Worm (Caenorhabditis elegans): Measurements from ENCODE around the gene ugt-10.

Gene ugt-10

ce11 chrV:4865364-4865763 lies 34.6 kb downstream of the ugt-10 start, which contains the start of gene srd-32:
Gene srd-32, plus strand, starts transcription at chrV:4865664.
- TF ChIP-seq elt-3 (tag; optimal IDR thresholded peaks at IDR 0.05): no peak
- no peak for TF ChIP-seq nhr-43 (tag; optimal IDR thresholded peaks at IDR 0.05; ENCODE audit: poor library complexity, severe bottlenecking)
- TF ChIP-seq pqm-1 (tag; optimal IDR thresholded peaks at IDR 0.05): no peak
- no peak for TF ChIP-seq ceh-82 (tag; optimal IDR thresholded peaks at IDR 0.05)
- no peak for TF ChIP-seq ztf-11 (tag; optimal IDR thresholded peaks at IDR 0.05)
- no peak for TF ChIP-seq sea-2 (GFP tag; optimal IDR thresholded peaks at IDR 0.05)
- TF ChIP-seq nhr-11 (tag; optimal IDR thresholded peaks at IDR 0.05): no peak
- no peak for TF ChIP-seq nhr-23 (tag; optimal IDR thresholded peaks at IDR 0.05)
- no peak for TF ChIP-seq egl-5 (tag; optimal IDR thresholded peaks at IDR 0.05)
- no peak for TF ChIP-seq tbx-2 (tag; optimal IDR thresholded peaks at IDR 0.05)

DNA sequence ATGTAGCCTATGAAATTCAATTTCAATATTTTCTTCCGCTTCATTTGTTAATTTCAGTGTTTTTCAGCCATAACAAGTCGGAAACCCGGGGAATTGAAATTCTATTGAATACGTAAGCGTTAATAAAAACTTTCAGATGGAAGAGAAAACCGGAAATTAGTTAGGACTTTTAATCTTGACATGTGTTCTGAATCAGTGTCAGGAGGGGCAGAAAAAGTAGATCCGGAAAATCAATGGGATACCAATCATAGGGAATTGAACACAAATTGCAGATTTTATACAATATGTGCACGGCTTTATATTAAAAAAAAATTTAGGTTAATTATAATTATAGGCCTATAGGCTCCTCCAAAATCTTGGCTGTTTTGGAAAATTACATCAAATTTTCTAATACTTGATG lies 35.6 kb downstream of the ugt-10 start:
- no peak for TF ChIP-seq ceh-9 (tag; optimal IDR thresholded peaks at IDR 0.05)
- TF ChIP-seq daf-12 (tag; optimal IDR thresholded peaks at IDR 0.05): no peak
- TF ChIP-seq pha-4 (tag; optimal IDR thresholded peaks at IDR 0.05): no peak
- TF ChIP-seq jun-1 (tag; optimal IDR thresholded peaks at IDR 0.05): no peak
- no peak for TF ChIP-seq elt-1 (tag; optimal IDR thresholded peaks at IDR 0.05)
- no peak for TF ChIP-seq nhr-67 (tag; optimal IDR thresholded peaks at IDR 0.05)
- no peak for TF ChIP-seq nhr-12 (tag; optimal IDR thresholded peaks at IDR 0.05)
- TF ChIP-seq nhr-23 (tag; optimal IDR thresholded peaks at IDR 0.05): no peak
- no peak for TF ChIP-seq R02D3.7 (tag; optimal IDR thresholded peaks at IDR 0.05)
- TF ChIP-seq nhr-76 (tag; optimal IDR thresholded peaks at IDR 0.05): no peak
- TF ChIP-seq aly-2 (tag; optimal IDR thresholded peaks at IDR 0.05): no peak
- no peak for TF ChIP-seq unc-39 (tag; optimal IDR thresholded peaks at IDR 0.05)
- TF ChIP-seq lin-15B (tag; optimal IDR thresholded peaks at IDR 0.05): no peak
- no peak for TF ChIP-seq snpc-4 (tag; optimal IDR thresholded peaks at IDR 0.05)
- TF ChIP-seq tbx-2 (tag; optimal IDR thresholded peaks at IDR 0.05): no peak

ce11 chrV:4862737-4863136 lies 37.2 kb downstream of the ugt-10 start, which contains the start of gene C37H5.13:
Gene C37H5.13, minus strand, starts transcription at chrV:4862965.
- no peak for TF ChIP-seq ceh-82 (tag; optimal IDR thresholded peaks at IDR 0.05)
- no peak for TF ChIP-seq tbx-2 (tag; optimal IDR thresholded peaks at IDR 0.05)
- TF ChIP-seq nfya-1 (tag; optimal IDR thresholded peaks at IDR 0.05; ENCODE audit: insufficient read depth): peak; percentile 27
- TF ChIP-seq pha-4 (tag; optimal IDR thresholded peaks at IDR 0.05): peak; percentile 74
- TF ChIP-seq pqm-1 (tag; optimal IDR thresholded peaks at IDR 0.05): peak; percentile 24
- TF ChIP-seq skn-1 (tag; optimal IDR thresholded peaks at IDR 0.05): peak; percentile 4
- no peak for TF ChIP-seq aly-2 (tag; optimal IDR thresholded peaks at IDR 0.05)
- peak; percentile 69 for TF ChIP-seq hmg-11 (tag; optimal IDR thresholded peaks at IDR 0.05)
- TF ChIP-seq fkh-2 (tag; optimal IDR thresholded peaks at IDR 0.05): no peak
- TF ChIP-seq lin-15B (tag; optimal IDR thresholded peaks at IDR 0.05): no peak

DNA sequence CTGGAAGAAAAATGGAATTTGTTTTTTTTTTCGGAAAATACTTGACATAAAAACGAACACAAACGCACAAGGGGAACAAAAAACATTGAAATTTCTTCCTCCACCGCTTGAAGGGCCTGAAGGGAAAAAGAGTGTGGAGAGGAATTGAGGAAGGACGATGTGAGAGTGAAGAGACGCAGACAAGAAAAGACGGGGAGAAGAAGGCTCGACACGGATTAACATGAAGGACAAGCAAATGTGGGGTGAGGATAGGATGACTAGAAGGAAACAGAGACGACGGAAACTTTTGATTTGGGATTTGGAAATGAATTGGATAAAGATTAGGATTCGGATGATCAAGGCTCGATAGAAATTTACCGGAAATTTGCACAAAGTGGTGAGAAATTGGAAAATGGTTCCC lies 39.4 kb downstream of the ugt-10 start:
- TF ChIP-seq tbx-2 (tag; optimal IDR thresholded peaks at IDR 0.05) (no peak), eor-1 (tag; optimal IDR thresholded peaks at IDR 0.05) (no peak), mdl-1 (tag; optimal IDR thresholded peaks at IDR 0.05) (no peak), hmg-11 (tag; optimal IDR thresholded peaks at IDR 0.05) (peak; percentile 30), nhr-43 (tag; optimal IDR thresholded peaks at IDR 0.05; ENCODE audit: poor library complexity, severe bottlenecking) (no peak), fkh-2 (tag; optimal IDR thresholded peaks at IDR 0.05) (no peak), nhr-23 (tag; optimal IDR thresholded peaks at IDR 0.05) (peak; percentile 1), ceh-16 (tag; optimal IDR thresholded peaks at IDR 0.05) (no peak), nhr-237 (tag; optimal IDR thresholded peaks at IDR 0.05) (no peak), ZK546.5 (tag; optimal IDR thresholded peaks at IDR 0.05) (no peak), egl-27 (tag; optimal IDR thresholded peaks at IDR 0.05) (no peak), fkh-10 (GFP tag; optimal IDR thresholded peaks at IDR 0.05) (no peak), pqm-1 (tag; optimal IDR thresholded peaks at IDR 0.05) (no peak), skn-1 (tag; optimal IDR thresholded peaks at IDR 0.05) (no peak), fos-1 (tag; optimal IDR thresholded peaks at IDR 0.05) (no peak), daf-12 (tag; optimal IDR thresholded peaks at IDR 0.05) (no peak), nhr-11 (tag; optimal IDR thresholded peaks at IDR 0.05) (no peak), nfya-1 (tag; optimal IDR thresholded peaks at IDR 0.05; ENCODE audit: insufficient read depth) (peak; percentile 53), jun-1 (tag; optimal IDR thresholded peaks at IDR 0.05) (no peak), nhr-25 (tag; optimal IDR thresholded peaks at IDR 0.05) (peak; percentile 7), nhr-76 (tag; optimal IDR thresholded peaks at IDR 0.05) (no peak), ceh-82 (tag; optimal IDR thresholded peaks at IDR 0.05) (no peak), ztf-4 (tag; optimal IDR thresholded peaks at IDR 0.05) (no peak), nhr-67 (tag; optimal IDR thresholded peaks at IDR 0.05) (no peak), R02D3.7 (tag; optimal IDR thresholded peaks at IDR 0.05) (no peak), elt-2 (tag; optimal IDR thresholded peaks at IDR 0.05) (no peak), zag-1 (tag; optimal IDR thresholded peaks at IDR 0.05) (no peak)

Measured in whole organism, L3 larva.